Worm (Caenorhabditis elegans): ENCODE results near the gene gfrp-1.

Gene gfrp-1

ce11 chrIV:194442-194841 lies 9.0 kb upstream of the gfrp-1 start, which contains the start of gene csn-3:
csn-3 (plus strand) TSS chrIV:194742.
- no peak for TF ChIP-seq fkh-10 (GFP tag; optimal IDR thresholded peaks at IDR 0.05)
- no peak for TF ChIP-seq elt-2 (tag; optimal IDR thresholded peaks at IDR 0.05)
- no peak for TF ChIP-seq nhr-12 (tag; optimal IDR thresholded peaks at IDR 0.05)
- TF ChIP-seq nfya-1 (tag; optimal IDR thresholded peaks at IDR 0.05; ENCODE audit: insufficient read depth): no peak
- TF ChIP-seq ceh-28 (tag; optimal IDR thresholded peaks at IDR 0.05): no peak
- TF ChIP-seq ztf-11 (tag; optimal IDR thresholded peaks at IDR 0.05): no peak
- TF ChIP-seq lsy-12 (tag; optimal IDR thresholded peaks at IDR 0.05): no peak
- TF ChIP-seq zag-1 (tag; optimal IDR thresholded peaks at IDR 0.05): no peak
- TF ChIP-seq eor-1 (tag; optimal IDR thresholded peaks at IDR 0.05): no peak
- TF ChIP-seq snpc-4 (tag; optimal IDR thresholded peaks at IDR 0.05): no peak
- TF ChIP-seq mml-1 (tag; optimal IDR thresholded peaks at IDR 0.05): no peak
- TF ChIP-seq lin-15B (tag; optimal IDR thresholded peaks at IDR 0.05): no peak
- no peak for TF ChIP-seq elt-3 (tag; optimal IDR thresholded peaks at IDR 0.05)
- TF ChIP-seq ZK546.5 (tag; optimal IDR thresholded peaks at IDR 0.05): no peak
- no peak for TF ChIP-seq nhr-76 (tag; optimal IDR thresholded peaks at IDR 0.05)
- TF ChIP-seq ama-1 (optimal IDR thresholded peaks at IDR 0.05): no peak
- TF ChIP-seq pha-4 (tag; optimal IDR thresholded peaks at IDR 0.05): no peak
- TF ChIP-seq nhr-11 (tag; optimal IDR thresholded peaks at IDR 0.05): no peak

ce11 chrIV:204998-205397 lies 1.6 kb downstream of the gfrp-1 start, which contains the start of gene coa-1:
coa-1 (plus strand) TSS chrIV:205298.
- TF ChIP-seq nhr-76 (tag; optimal IDR thresholded peaks at IDR 0.05) (no peak), snpc-4 (tag; optimal IDR thresholded peaks at IDR 0.05) (no peak), unc-39 (tag; optimal IDR thresholded peaks at IDR 0.05) (no peak), lsy-12 (tag; optimal IDR thresholded peaks at IDR 0.05) (no peak), tbx-2 (tag; optimal IDR thresholded peaks at IDR 0.05) (no peak), mml-1 (tag; optimal IDR thresholded peaks at IDR 0.05) (no peak), unc-62 (GFP tag; optimal IDR thresholded peaks at IDR 0.05) (no peak), nhr-12 (tag; optimal IDR thresholded peaks at IDR 0.05) (no peak)

DNA sequence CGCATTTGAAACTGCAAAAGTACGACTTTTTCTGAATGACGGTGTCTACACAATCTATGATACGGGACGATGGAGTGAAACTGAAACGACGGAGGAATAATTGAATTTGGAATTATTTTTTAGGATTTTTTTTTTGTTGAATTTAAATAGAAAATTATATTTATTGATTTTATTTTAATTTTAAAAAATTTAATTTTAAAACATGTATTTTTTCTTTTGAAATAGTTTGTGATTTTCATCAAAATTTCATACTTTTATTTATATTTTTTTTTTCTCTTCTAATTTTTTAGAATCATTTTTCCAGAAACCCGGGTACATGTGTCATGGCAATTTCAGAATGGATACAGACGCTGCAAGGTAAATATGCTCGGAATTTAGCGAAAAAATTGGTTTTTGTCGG lies 4.5 kb downstream of the gfrp-1 start, which contains the start of gene Y38C1AA.1:
TSS of gene Y38C1AA.1 (plus strand) at position 301 of the 400 bp plus-strand sequence.
- TF ChIP-seq egl-27 (tag; optimal IDR thresholded peaks at IDR 0.05) (no peak), nfya-1 (tag; optimal IDR thresholded peaks at IDR 0.05; ENCODE audit: insufficient read depth) (no peak), zag-1 (tag; optimal IDR thresholded peaks at IDR 0.05) (no peak)

DNA sequence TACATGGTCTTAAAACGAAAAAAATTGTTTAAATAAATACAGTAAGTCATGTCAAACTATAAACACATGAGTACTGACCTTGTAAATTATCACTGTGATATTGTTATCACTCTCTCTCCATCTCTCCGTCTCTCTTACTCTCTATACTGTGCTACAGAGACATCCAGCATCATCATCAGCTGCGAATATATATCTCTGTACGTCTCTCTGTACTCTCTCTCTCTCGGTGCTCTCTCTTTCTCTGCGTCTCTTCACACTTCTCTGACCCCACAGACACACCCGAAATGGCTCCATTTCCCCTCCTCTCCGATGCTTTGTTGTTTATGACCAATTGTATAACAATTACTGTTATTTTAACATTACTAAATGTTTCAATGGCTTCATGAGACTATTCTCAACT lies 7.2 kb downstream of the gfrp-1 start:
- TF ChIP-seq nhr-43 (tag; optimal IDR thresholded peaks at IDR 0.05; ENCODE audit: poor library complexity, severe bottlenecking) (no peak), skn-1 (tag; optimal IDR thresholded peaks at IDR 0.05) (peak; percentile 15), ceh-28 (tag; optimal IDR thresholded peaks at IDR 0.05) (peak; percentile 47), nhr-12 (tag; optimal IDR thresholded peaks at IDR 0.05) (no peak), nhr-77 (tag; optimal IDR thresholded peaks at IDR 0.05) (no peak), elt-3 (tag; optimal IDR thresholded peaks at IDR 0.05) (no peak), fos-1 (tag; optimal IDR thresholded peaks at IDR 0.05) (no peak), egl-27 (tag; optimal IDR thresholded peaks at IDR 0.05) (no peak), nfya-1 (tag; optimal IDR thresholded peaks at IDR 0.05; ENCODE audit: insufficient read depth) (peak; percentile 33), jun-1 (tag; optimal IDR thresholded peaks at IDR 0.05) (peak; percentile 51), nhr-76 (tag; optimal IDR thresholded peaks at IDR 0.05) (no peak), fkh-10 (GFP tag; optimal IDR thresholded peaks at IDR 0.05) (no peak), snpc-4 (tag; optimal IDR thresholded peaks at IDR 0.05) (no peak), elt-1 (tag; optimal IDR thresholded peaks at IDR 0.05) (no peak), sea-2 (GFP tag; optimal IDR thresholded peaks at IDR 0.05) (no peak), mml-1 (tag; optimal IDR thresholded peaks at IDR 0.05) (no peak), elt-2 (tag; optimal IDR thresholded peaks at IDR 0.05) (peak; percentile 86), unc-62 (GFP tag; optimal IDR thresholded peaks at IDR 0.05) (no peak), zag-1 (tag; optimal IDR thresholded peaks at IDR 0.05) (no peak), lin-15B (tag; optimal IDR thresholded peaks at IDR 0.05) (no peak), aly-2 (tag; optimal IDR thresholded peaks at IDR 0.05) (no peak), ztf-11 (tag; optimal IDR thresholded peaks at IDR 0.05) (no peak), ceh-9 (tag; optimal IDR thresholded peaks at IDR 0.05) (no peak), nhr-25 (tag; optimal IDR thresholded peaks at IDR 0.05) (no peak), ztf-4 (tag; optimal IDR thresholded peaks at IDR 0.05) (no peak), eor-1 (tag; optimal IDR thresholded peaks at IDR 0.05) (no peak), lin-39 (tag; optimal IDR thresholded peaks at IDR 0.05) (no peak), lsy-12 (tag; optimal IDR thresholded peaks at IDR 0.05) (no peak), nhr-67 (tag; optimal IDR thresholded peaks at IDR 0.05) (no peak), nhr-237 (tag; optimal IDR thresholded peaks at IDR 0.05) (no peak), pqm-1 (tag; optimal IDR thresholded peaks at IDR 0.05) (peak; percentile 90), R02D3.7 (tag; optimal IDR thresholded peaks at IDR 0.05) (peak; percentile 2), nhr-28 (tag; optimal IDR thresholded peaks at IDR 0.05) (no peak), ceh-82 (tag; optimal IDR thresholded peaks at IDR 0.05) (no peak), mdl-1 (tag; optimal IDR thresholded peaks at IDR 0.05) (no peak), egl-5 (tag; optimal IDR thresholded peaks at IDR 0.05) (peak; percentile 23), hmg-11 (tag; optimal IDR thresholded peaks at IDR 0.05) (peak; percentile 76), ceh-16 (tag; optimal IDR thresholded peaks at IDR 0.05) (no peak), tbx-2 (tag; optimal IDR thresholded peaks at IDR 0.05) (no peak), ama-1 (optimal IDR thresholded peaks at IDR 0.05) (no peak), ZK546.5 (tag; optimal IDR thresholded peaks at IDR 0.05) (no peak), pha-4 (tag; optimal IDR thresholded peaks at IDR 0.05) (peak; percentile 55), nhr-11 (tag; optimal IDR thresholded peaks at IDR 0.05) (no peak), unc-39 (tag; optimal IDR thresholded peaks at IDR 0.05) (no peak)
